Comparison of ENCODE assay signal across 6 worm cellular contexts in genomic region chrX:12182684-12183477, ce11.
TF ChIP-seq lines count a peak whose summit lies in the region.

No protein-coding gene starts in this region.

TF ChIP-seq in whole organism, L1 larva, 84 proteins besides CTCF, POLR2A, EP300 and RAD21 (continued from another document and continues in another):
- no peak for TF ChIP-seq tlp-1 (tag; optimal IDR thresholded peaks at IDR 0.05; lab: Kevin White, UChicago)
- TF ChIP-seq C34B4.2 (tag; optimal IDR thresholded peaks at IDR 0.05; lab: Kevin White, UChicago), result no peak
- TF ChIP-seq pqm-1 (tag; optimal IDR thresholded peaks at IDR 0.05; lab: Kevin White, UChicago), result no peak
- TF ChIP-seq lir-3 (tag; optimal IDR thresholded peaks at IDR 0.05; lab: Kevin White, UChicago; ENCODE audit: poor library complexity), result no peak
- no peak for TF ChIP-seq ceh-8 (GFP tag; optimal IDR thresholded peaks at IDR 0.05; lab: Kevin White, UChicago)
- TF ChIP-seq fkh-8 (tag; optimal IDR thresholded peaks at IDR 0.05; lab: Kevin White, UChicago), result no peak
- no peak for TF ChIP-seq Y116A8C.19 (tag; optimal IDR thresholded peaks at IDR 0.05; lab: Kevin White, UChicago; ENCODE audit: borderline replicate concordance)
- no peak for TF ChIP-seq snpc-4 (tag; optimal IDR thresholded peaks at IDR 0.05; lab: Kevin White, UChicago)
- TF ChIP-seq ceh-82 (tag; optimal IDR thresholded peaks at IDR 0.05; lab: Kevin White, UChicago), result no peak
- TF ChIP-seq lin-14 (GFP tag; optimal IDR thresholded peaks at IDR 0.05; lab: Kevin White, UChicago), result peak; percentile 58
- no peak for TF ChIP-seq vab-15 (tag; optimal IDR thresholded peaks at IDR 0.05; lab: Kevin White, UChicago)
- TF ChIP-seq nhr-28 (tag; optimal IDR thresholded peaks at IDR 0.05; lab: Kevin White, UChicago), result no peak
- no peak for TF ChIP-seq egl-27 (tag; optimal IDR thresholded peaks at IDR 0.05; lab: Kevin White, UChicago)
- TF ChIP-seq efl-3 (GFP tag; optimal IDR thresholded peaks at IDR 0.05; lab: Kevin White, UChicago), result no peak
- no peak for TF ChIP-seq efl-1 (optimal IDR thresholded peaks at IDR 0.05; lab: Kevin White, UChicago)
- TF ChIP-seq efl-1 (GFP tag; optimal IDR thresholded peaks at IDR 0.05 in 1 of 2; lab: Kevin White, UChicago), result peak in 1 of 2 experiments; percentile 50
- TF ChIP-seq hlh-4 (tag; optimal IDR thresholded peaks at IDR 0.05; lab: Kevin White, UChicago), result no peak
- no peak for TF ChIP-seq jun-1 (tag; optimal IDR thresholded peaks at IDR 0.05; lab: Kevin White, UChicago)
- TF ChIP-seq ceh-90 (tag; optimal IDR thresholded peaks at IDR 0.05; lab: Kevin White, UChicago), result no peak
- TF ChIP-seq elt-2 (tag; optimal IDR thresholded peaks at IDR 0.05; lab: Kevin White, UChicago), result no peak
- peak; percentile 24 for TF ChIP-seq rnt-1 (tag; optimal IDR thresholded peaks at IDR 0.05; lab: Kevin White, UChicago)
- peak; percentile 29 for TF ChIP-seq blmp-1 (tag; optimal IDR thresholded peaks at IDR 0.05; lab: Kevin White, UChicago)

TF ChIP-seq in whole organism, L2 larva, 48 proteins besides CTCF, POLR2A, EP300 and RAD21 (continued from another document):
- no peak for TF ChIP-seq ceh-16 (tag; optimal IDR thresholded peaks at IDR 0.05; lab: Kevin White, UChicago)
- no peak for TF ChIP-seq lin-13 (GFP tag; optimal IDR thresholded peaks at IDR 0.05; lab: Kevin White, UChicago)
- TF ChIP-seq mdl-1 (tag; optimal IDR thresholded peaks at IDR 0.05; lab: Kevin White, UChicago), result no peak
- TF ChIP-seq zag-1 (tag; optimal IDR thresholded peaks at IDR 0.05; lab: Kevin White, UChicago), result peak; percentile 47
- TF ChIP-seq nhr-25 (tag; optimal IDR thresholded peaks at IDR 0.05; lab: Kevin White, UChicago), result no peak
- peak; percentile 14 for TF ChIP-seq unc-62 (GFP tag; optimal IDR thresholded peaks at IDR 0.05; lab: Kevin White, UChicago)
- TF ChIP-seq unc-39 (tag; optimal IDR thresholded peaks at IDR 0.05; lab: Kevin White, UChicago), result no peak
- no peak for TF ChIP-seq ztf-11 (tag; optimal IDR thresholded peaks at IDR 0.05; lab: Kevin White, UChicago)

TF ChIP-seq in whole organism, L3 larva, 47 proteins besides CTCF, POLR2A, EP300 and RAD21 (continued from another document):
- TF ChIP-seq mdl-1 (tag; optimal IDR thresholded peaks at IDR 0.05; lab: Kevin White, UChicago) (no peak), nhr-12 (tag; optimal IDR thresholded peaks at IDR 0.05; lab: Kevin White, UChicago) (no peak), R02D3.7 (tag; optimal IDR thresholded peaks at IDR 0.05; lab: Kevin White, UChicago) (no peak), nhr-11 (tag; optimal IDR thresholded peaks at IDR 0.05; lab: Kevin White, UChicago) (no peak), ceh-28 (tag; optimal IDR thresholded peaks at IDR 0.05; lab: Kevin White, UChicago) (no peak), skn-1 (tag; optimal IDR thresholded peaks at IDR 0.05; lab: Kevin White, UChicago) (no peak), ztf-11 (tag; optimal IDR thresholded peaks at IDR 0.05; lab: Kevin White, UChicago) (no peak), unc-62 (GFP tag; optimal IDR thresholded peaks at IDR 0.05; lab: Kevin White, UChicago) (peak; percentile 48), hmg-11 (tag; optimal IDR thresholded peaks at IDR 0.05; lab: Kevin White, UChicago) (no peak)

TF ChIP-seq in whole organism, L4 larva, 104 proteins besides CTCF, POLR2A, EP300 and RAD21 (continued from another document):
- TF ChIP-seq ZK337.2 (GFP tag; IDR thresholded peaks at IDR 0.05; lab: Robert Waterston, UW), result no peak
- no peak for TF ChIP-seq mes-2 (tag; optimal IDR thresholded peaks at IDR 0.05; lab: Kevin White, UChicago; ENCODE audit: poor library complexity, severe bottlenecking)
- no peak for TF ChIP-seq nhr-41 (GFP tag; IDR thresholded peaks at IDR 0.05; lab: Robert Waterston, UW)
- no peak for TF ChIP-seq dpl-1 (GFP tag; optimal IDR thresholded peaks at IDR 0.05; lab: Kevin White, UChicago)
- no peak for TF ChIP-seq hif-1 (tag; optimal IDR thresholded peaks at IDR 0.05; lab: Kevin White, UChicago)
- no peak for TF ChIP-seq nhr-76 (tag; optimal IDR thresholded peaks at IDR 0.05; lab: Kevin White, UChicago)
- 0 out of 2 replicates have a peak, but pooled peaks have one; percentile 13 for TF ChIP-seq tra-1 (GFP tag; IDR thresholded peaks at IDR 0.05; lab: Robert Waterston, UW)
- no peak for TF ChIP-seq daf-16 (GFP tag; optimal IDR thresholded peaks at IDR 0.05; lab: Kevin White, UChicago)
- TF ChIP-seq daf-16 (tag; optimal IDR thresholded peaks at IDR 0.05; lab: Kevin White, UChicago), result no peak
- TF ChIP-seq aha-1 (tag; lab: Kevin White, UChicago), result peak; percentile 78
- TF ChIP-seq lsy-2 (tag; optimal IDR thresholded peaks at IDR 0.05; lab: Kevin White, UChicago), result no peak
- peak; percentile 16 for TF ChIP-seq rbr-2 (tag; optimal IDR thresholded peaks at IDR 0.05; lab: Kevin White, UChicago)
- peak in 1 of 2 experiments; percentile 31 for TF ChIP-seq mdl-1 (tag; optimal IDR thresholded peaks at IDR 0.05; lab: Kevin White, UChicago)
- TF ChIP-seq nhr-77 (tag; optimal IDR thresholded peaks at IDR 0.05; lab: Kevin White, UChicago), result no peak
- no peak for TF ChIP-seq ama-1 (optimal IDR thresholded peaks at IDR 0.05; lab: Kevin White, UChicago)
- TF ChIP-seq ceh-28 (tag; optimal IDR thresholded peaks at IDR 0.05; lab: Kevin White, UChicago), result no peak
- TF ChIP-seq nhr-102 (tag; optimal IDR thresholded peaks at IDR 0.05; lab: Kevin White, UChicago), result no peak
- TF ChIP-seq lim-7 (GFP tag; IDR thresholded peaks at IDR 0.05; lab: Robert Waterston, UW), result no peak

TF ChIP-seq in whole organism, late embryonic, 69 proteins besides CTCF, POLR2A, EP300 and RAD21 (continued from another document):
- TF ChIP-seq K02D7.2 (tag; optimal IDR thresholded peaks at IDR 0.05; lab: Kevin White, UChicago) (no peak), T23F11.4 (GFP tag; optimal IDR thresholded peaks at IDR 0.05; lab: Kevin White, UChicago) (no peak), tbx-7 (tag; optimal IDR thresholded peaks at IDR 0.05; lab: Kevin White, UChicago) (no peak)
TF ChIP-seq in whole organism, late embryonic: peak in this region for 9.

TF ChIP-seq in whole organism, mixed stage, embryonic, 35 proteins besides CTCF, POLR2A, EP300 and RAD21 (continued from another document):
- TF ChIP-seq nhr-12 (tag; optimal IDR thresholded peaks at IDR 0.05; lab: Kevin White, UChicago) (no peak), elt-1 (tag; optimal IDR thresholded peaks at IDR 0.05; lab: Kevin White, UChicago; ENCODE audit: borderline replicate concordance, insufficient read depth) (no peak), mab-5 (tag; optimal IDR thresholded peaks at IDR 0.05; lab: Kevin White, UChicago) (no peak), flh-1 (GFP tag; optimal IDR thresholded peaks at IDR 0.05; lab: Kevin White, UChicago) (no peak), nhr-76 (tag; optimal IDR thresholded peaks at IDR 0.05; lab: Kevin White, UChicago) (no peak)
